Worm (Caenorhabditis elegans): ENCODE measurements around the gene F36H1.11.

F36H1.11 gene

DNA sequence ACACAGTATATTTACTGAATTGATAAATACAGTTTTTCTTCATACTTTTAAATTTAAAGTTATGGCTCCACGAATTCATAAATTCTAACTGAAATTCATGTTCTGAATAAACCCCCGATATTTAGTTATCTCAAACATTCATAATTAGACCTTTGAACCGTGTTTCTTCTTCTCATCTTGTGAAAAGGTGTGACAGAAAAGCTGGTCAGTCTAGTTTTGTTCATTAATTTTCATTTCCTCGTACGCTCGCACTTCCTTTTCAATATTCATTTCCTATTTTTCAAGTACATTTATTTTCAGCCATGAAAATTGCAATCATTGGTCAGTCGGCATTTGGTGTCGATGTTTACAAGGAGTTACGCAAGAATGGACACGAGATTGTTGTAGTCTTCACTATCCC, 26.7 kb upstream of the F36H1.11 start, which contains the start of gene alh-3:
Gene alh-3, plus strand, starts transcription at position 301 of the 400 bp plus-strand sequence.
- no peak for TF ChIP-seq pax-3 (tag; optimal IDR thresholded peaks at IDR 0.05)
- TF ChIP-seq nhr-71 (tag; optimal IDR thresholded peaks at IDR 0.05), result no peak

DNA sequence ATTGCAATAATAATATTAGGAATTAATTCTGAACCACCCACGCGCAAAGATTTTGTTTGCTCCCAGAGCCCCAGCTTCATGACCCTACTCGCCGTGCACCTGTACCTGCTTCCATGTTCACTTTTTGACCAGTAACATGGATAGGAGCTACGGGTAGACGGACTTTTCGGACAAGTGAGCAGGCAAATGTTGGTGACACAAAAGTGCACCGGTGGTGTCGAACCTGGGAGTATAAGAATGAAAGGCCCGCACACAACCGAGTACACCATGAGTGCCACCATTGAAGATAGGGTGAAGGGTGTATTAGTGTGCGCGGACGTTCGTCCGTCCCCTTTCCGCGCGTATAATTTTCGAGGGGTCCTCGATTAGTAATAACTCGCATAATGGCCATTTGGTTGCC, 23.0 kb upstream of the F36H1.11 start:
- TF ChIP-seq ztf-4 (tag; optimal IDR thresholded peaks at IDR 0.05), result peak; percentile 1
- 0 out of 2 replicates have a peak, but pooled peaks have one; percentile 8 for TF ChIP-seq grh-1 (GFP tag; IDR thresholded peaks at IDR 0.05)
- TF ChIP-seq rnt-1 (tag; optimal IDR thresholded peaks at IDR 0.05), result peak; percentile 28
- peak; percentile 14 for TF ChIP-seq nhr-47 (tag; optimal IDR thresholded peaks at IDR 0.05)
- no peak for TF ChIP-seq unc-62 (GFP tag; optimal IDR thresholded peaks at IDR 0.05)
- TF ChIP-seq nhr-71 (tag; optimal IDR thresholded peaks at IDR 0.05), result no peak
- peak; percentile 64 for TF ChIP-seq ama-1 (optimal IDR thresholded peaks at IDR 0.05)
- no peak for TF ChIP-seq egl-13 (tag; optimal IDR thresholded peaks at IDR 0.05)
- TF ChIP-seq unc-130 (tag; optimal IDR thresholded peaks at IDR 0.05), result no peak
- TF ChIP-seq jun-1 (tag; optimal IDR thresholded peaks at IDR 0.05), result no peak
- no peak for TF ChIP-seq tlp-1 (tag; optimal IDR thresholded peaks at IDR 0.05)
- TF ChIP-seq nhr-19 (GFP tag; conservative IDR thresholded peaks at IDR 0.05), result peak; percentile 23
- TF ChIP-seq unc-30 (tag; optimal IDR thresholded peaks at IDR 0.05), result no peak
- TF ChIP-seq mep-1 (tag; optimal IDR thresholded peaks at IDR 0.05), result peak; percentile 18
- TF ChIP-seq unc-98 (GFP tag; IDR thresholded peaks at IDR 0.05), result no peak

DNA sequence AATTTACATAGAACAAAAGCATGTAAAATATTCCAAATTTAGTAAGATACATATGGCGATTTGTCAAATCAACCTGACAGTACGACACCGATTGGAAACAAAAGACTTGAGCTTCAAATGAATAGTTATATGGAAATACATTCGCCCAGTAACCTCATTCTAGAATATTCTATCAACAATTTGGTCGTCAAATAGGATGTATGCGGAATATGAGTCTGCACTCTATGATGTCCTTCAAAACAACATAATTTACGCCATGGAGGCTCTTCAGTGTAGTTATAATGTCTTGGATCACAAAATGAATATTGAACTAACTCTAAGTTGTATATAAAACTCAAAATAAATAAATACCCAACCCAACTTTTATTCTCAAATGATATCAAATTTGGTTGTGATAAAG, 22.3 kb upstream of the F36H1.11 start:
- TF ChIP-seq fos-1 (tag; optimal IDR thresholded peaks at IDR 0.05), result no peak
- no peak for TF ChIP-seq ceh-8 (GFP tag; optimal IDR thresholded peaks at IDR 0.05)
- TF ChIP-seq unc-98 (GFP tag; IDR thresholded peaks at IDR 0.05), result no peak
- no peak for TF ChIP-seq ces-1 (GFP tag; optimal IDR thresholded peaks at IDR 0.05)
- no peak for TF ChIP-seq alr-1 (tag; optimal IDR thresholded peaks at IDR 0.05; ENCODE audit: borderline replicate concordance)
- TF ChIP-seq nhr-11 (tag; optimal IDR thresholded peaks at IDR 0.05), result no peak
- TF ChIP-seq nhr-47 (tag; optimal IDR thresholded peaks at IDR 0.05), result peak; percentile 50
- 0 out of 2 replicates have a peak, but pooled peaks have one; percentile 9 for TF ChIP-seq isw-1 (GFP tag; IDR thresholded peaks at IDR 0.05)
- peak; percentile 14 for TF ChIP-seq fkh-4 (tag; optimal IDR thresholded peaks at IDR 0.05; ENCODE audit: borderline replicate concordance)
- TF ChIP-seq C16A3.4 (tag; optimal IDR thresholded peaks at IDR 0.05), result peak; percentile 8
- TF ChIP-seq tlp-1 (tag; optimal IDR thresholded peaks at IDR 0.05), result no peak
- TF ChIP-seq lin-15B (tag; optimal IDR thresholded peaks at IDR 0.05), result peak; percentile 6
- no peak for TF ChIP-seq unc-30 (tag; optimal IDR thresholded peaks at IDR 0.05)
- TF ChIP-seq zag-1 (tag; optimal IDR thresholded peaks at IDR 0.05), result no peak
- TF ChIP-seq lir-3 (tag; optimal IDR thresholded peaks at IDR 0.05; ENCODE audit: poor library complexity), result no peak
- peak; percentile 45 for TF ChIP-seq nhr-19 (GFP tag; conservative IDR thresholded peaks at IDR 0.05)
- peak; percentile 38 for TF ChIP-seq ztf-4 (tag; optimal IDR thresholded peaks at IDR 0.05)
- no peak for TF ChIP-seq ceh-88 (GFP tag; IDR thresholded peaks at IDR 0.05)
- TF ChIP-seq lin-35 (GFP tag; optimal IDR thresholded peaks at IDR 0.05), result peak; percentile 35 to 61
- peak; percentile 62 for TF ChIP-seq xbp-1 (tag; optimal IDR thresholded peaks at IDR 0.05)
- no peak for TF ChIP-seq blmp-1 (tag; optimal IDR thresholded peaks at IDR 0.05)
- TF ChIP-seq pag-3 (tag; optimal IDR thresholded peaks at IDR 0.05; ENCODE audit: borderline replicate concordance, insufficient read depth), result no peak
- TF ChIP-seq lin-14 (GFP tag; optimal IDR thresholded peaks at IDR 0.05), result peak; percentile 51
- TF ChIP-seq swsn-7 (tag; optimal IDR thresholded peaks at IDR 0.05), result peak; percentile 66
- TF ChIP-seq lsy-2 (tag; optimal IDR thresholded peaks at IDR 0.05), result peak; percentile 59 to 69
- TF ChIP-seq egl-13 (tag; optimal IDR thresholded peaks at IDR 0.05), result peak; percentile 10
- TF ChIP-seq ceh-63 (GFP tag; optimal IDR thresholded peaks at IDR 0.05), result no peak
- TF ChIP-seq rnt-1 (tag; optimal IDR thresholded peaks at IDR 0.05), result peak; percentile 32
- TF ChIP-seq hlh-17 (GFP tag; optimal IDR thresholded peaks at IDR 0.05; ENCODE audit: borderline replicate concordance), result no peak
- TF ChIP-seq efl-1 (optimal IDR thresholded peaks at IDR 0.05), result peak in 1 of 2 experiments; percentile 26
- peak in 1 of 2 experiments; percentile 45 for TF ChIP-seq efl-1 (GFP tag; optimal IDR thresholded peaks at IDR 0.05 in 1 of 2)
- TF ChIP-seq F16B12.6 (tag; optimal IDR thresholded peaks at IDR 0.05), result peak; percentile 80
- peak; percentile 75 for TF ChIP-seq mep-1 (tag; optimal IDR thresholded peaks at IDR 0.05)
- TF ChIP-seq unc-62 (GFP tag; optimal IDR thresholded peaks at IDR 0.05), result no peak
- no peak for TF ChIP-seq pqm-1 (tag; optimal IDR thresholded peaks at IDR 0.05)
- peak; percentile 66 for TF ChIP-seq snu-23 (GFP tag; optimal IDR thresholded peaks at IDR 0.05)
- peak in 2 of 3 experiments; percentile 28 to 36 for TF ChIP-seq dpl-1 (GFP tag; optimal IDR thresholded peaks at IDR 0.05)
- TF ChIP-seq ztf-11 (tag; optimal IDR thresholded peaks at IDR 0.05), result peak in 1 of 2 experiments; percentile 42
- no peak for TF ChIP-seq C34B4.2 (tag; optimal IDR thresholded peaks at IDR 0.05)
- peak; percentile 49 for TF ChIP-seq fkh-8 (tag; optimal IDR thresholded peaks at IDR 0.05)
- TF ChIP-seq efl-3 (GFP tag; optimal IDR thresholded peaks at IDR 0.05), result no peak

Data from whole organism, L1 larva.